Fruit fly (Drosophila melanogaster): Measurements from ENCODE around the gene Pten.

The Pten gene

dm6 chr2L:10249655-10250202, 11.1 kb downstream of the Pten start (continued):
- TF ChIP-seq ken (GFP tag; IDR thresholded peaks at IDR 0.05) (no peak), HmgZ (tag; optimal IDR thresholded peaks at IDR 0.05) (peak; percentile 0), CG30431 (GFP tag; optimal IDR thresholded peaks at IDR 0.05) (no peak), scrt (GFP tag; optimal IDR thresholded peaks at IDR 0.05) (no peak), lab (GFP tag; optimal IDR thresholded peaks at IDR 0.05) (no peak), CG11093 (GFP tag; IDR thresholded peaks at IDR 0.05) (no peak), Lhr (GFP tag; optimal IDR thresholded peaks at IDR 0.05) (no peak), HLHmδ (GFP tag; optimal IDR thresholded peaks at IDR 0.05) (no peak), CG10543 (GFP tag; optimal IDR thresholded peaks at IDR 0.05) (no peak), pros (GFP tag; optimal IDR thresholded peaks at IDR 0.05) (no peak), Hr39 (optimal IDR thresholded peaks at IDR 0.05) (no peak), MBD-R2 (GFP tag; IDR thresholded peaks at IDR 0.05) (no peak), Neu2 (GFP tag; optimal IDR thresholded peaks at IDR 0.05; ENCODE audit: borderline replicate concordance) (peak; percentile 35), Dp (GFP tag; optimal IDR thresholded peaks at IDR 0.05) (no peak), CG12299 (tag; optimal IDR thresholded peaks at IDR 0.05) (peak; percentile 55), CG17385 (GFP tag; optimal IDR thresholded peaks at IDR 0.05) (no peak), CG18011 (GFP tag; optimal IDR thresholded peaks at IDR 0.05) (no peak), hth (optimal IDR thresholded peaks at IDR 0.05) (no peak), CG7357 (GFP tag; IDR thresholded peaks at IDR 0.05) (no peak), unc-4 (GFP tag; IDR thresholded peaks at IDR 0.05; ENCODE audit: partially characterized antibody) (no peak), Xbp1 (GFP tag; optimal IDR thresholded peaks at IDR 0.05) (no peak), Myb (GFP tag; optimal IDR thresholded peaks at IDR 0.05) (no peak), fd102C (GFP tag; optimal IDR thresholded peaks at IDR 0.05) (peak; percentile 46), ro (GFP tag; IDR thresholded peaks at IDR 0.05) (no peak), phol (tag; optimal IDR thresholded peaks at IDR 0.05) (no peak), NC2β (GFP tag; optimal IDR thresholded peaks at IDR 0.05) (no peak), CG33557 (GFP tag; optimal IDR thresholded peaks at IDR 0.05) (peak; percentile 87), CG17802 (tag; optimal IDR thresholded peaks at IDR 0.05) (no peak), CG16815 (GFP tag; optimal IDR thresholded peaks at IDR 0.05) (no peak), CG3726 (GFP tag; IDR thresholded peaks at IDR 0.05) (no peak), ash1 (GFP tag; optimal IDR thresholded peaks at IDR 0.05) (no peak), repo (GFP tag; optimal IDR thresholded peaks at IDR 0.05) (no peak), HHEX (GFP tag; optimal IDR thresholded peaks at IDR 0.05) (no peak), ham (GFP tag; IDR thresholded peaks at IDR 0.05) (no peak), Nf-YC (tag; optimal IDR thresholded peaks at IDR 0.05) (no peak), BtbVII (GFP tag; optimal IDR thresholded peaks at IDR 0.05) (peak; percentile 60), Hr3 (GFP tag; optimal IDR thresholded peaks at IDR 0.05) (no peak), jing (GFP tag; optimal IDR thresholded peaks at IDR 0.05) (no peak), CG15696 (tag; optimal IDR thresholded peaks at IDR 0.05) (peak; percentile 83), CG3407 (GFP tag; optimal IDR thresholded peaks at IDR 0.05) (no peak), Opbp (GFP tag; IDR thresholded peaks at IDR 0.05; ENCODE audit: partially characterized antibody) (no peak), CG4730 (GFP tag; IDR thresholded peaks at IDR 0.05) (no peak), pita (GFP tag; optimal IDR thresholded peaks at IDR 0.05) (no peak), Atf6 (GFP tag; IDR thresholded peaks at IDR 0.05) (no peak; the same call in 1 of the 2 replicates), sd (tag; optimal IDR thresholded peaks at IDR 0.05) (peak; percentile 76), onecut (GFP tag; IDR thresholded peaks at IDR 0.05) (peak; percentile 80), Oaz (GFP tag; IDR thresholded peaks at IDR 0.05) (no peak), CG4282 (GFP tag; optimal IDR thresholded peaks at IDR 0.05) (no peak), CG2875 (GFP tag; optimal IDR thresholded peaks at IDR 0.05) (peak; percentile 27), her (GFP tag; optimal IDR thresholded peaks at IDR 0.05) (no peak), E2f1 (GFP tag; IDR thresholded peaks at IDR 0.05) (no peak)
